Fruit fly (Drosophila melanogaster): ENCODE measurements around the gene CG3222.

Gene CG3222

dm6 chr3L:9566849-9567248 lies 31.9 kb upstream of the CG3222 start (continued):
- TF ChIP-seq eg (GFP tag; IDR thresholded peaks at IDR 0.05), result peak; percentile 87
- TF ChIP-seq lz (GFP tag; optimal IDR thresholded peaks at IDR 0.05), result no peak
- no peak for TF ChIP-seq spab (GFP tag; optimal IDR thresholded peaks at IDR 0.05)
- TF ChIP-seq svp (GFP tag), result no peak
- TF ChIP-seq CG8632 (GFP tag; optimal IDR thresholded peaks at IDR 0.05), result no peak
- TF ChIP-seq topi (GFP tag; optimal IDR thresholded peaks at IDR 0.05), result no peak
- TF ChIP-seq CG8119 (GFP tag; IDR thresholded peaks at IDR 0.05), result peak; percentile 90
- peak; percentile 75 for TF ChIP-seq Lpt (GFP tag; optimal IDR thresholded peaks at IDR 0.05)
- no peak for TF ChIP-seq Smox (GFP tag; optimal IDR thresholded peaks at IDR 0.05)
- TF ChIP-seq CG10669 (GFP tag; optimal IDR thresholded peaks at IDR 0.05), result peak; percentile 13
- TF ChIP-seq CG6163 (GFP tag; IDR thresholded peaks at IDR 0.05), result peak; percentile 87
- TF ChIP-seq CG11902 (GFP tag; optimal IDR thresholded peaks at IDR 0.05), result no peak
- TF ChIP-seq Eip78C (GFP tag), result peak; percentile 76
- peak; percentile 56 for TF ChIP-seq Ets96B (tag; optimal IDR thresholded peaks at IDR 0.05)
- peak; percentile 37 for TF ChIP-seq Eip75B (GFP tag; optimal IDR thresholded peaks at IDR 0.05)
- peak; percentile 80 for TF ChIP-seq CG4318 (GFP tag; optimal IDR thresholded peaks at IDR 0.05)
- peak; percentile 31 for TF ChIP-seq dsx (GFP tag; optimal IDR thresholded peaks at IDR 0.05; ENCODE audit: poor library complexity, severe bottlenecking)
- TF ChIP-seq CG9139 (GFP tag; optimal IDR thresholded peaks at IDR 0.05), result no peak
- TF ChIP-seq Hr38 (GFP tag; optimal IDR thresholded peaks at IDR 0.05), result no peak
- TF ChIP-seq Blimp-1 (GFP tag; optimal IDR thresholded peaks at IDR 0.05), result no peak
- no peak for TF ChIP-seq vri (GFP tag; optimal IDR thresholded peaks at IDR 0.05)
- peak; percentile 71 for TF ChIP-seq CG3919 (GFP tag; optimal IDR thresholded peaks at IDR 0.05)
- peak; percentile 3 for TF ChIP-seq CG6792 (GFP tag; optimal IDR thresholded peaks at IDR 0.05)

dm6 chr3L:9567748-9568147 lies 31.0 kb upstream of the CG3222 start:
- TF ChIP-seq CG3919 (GFP tag; optimal IDR thresholded peaks at IDR 0.05), result no peak
- peak; percentile 62 for TF ChIP-seq fkh (GFP tag; optimal IDR thresholded peaks at IDR 0.05)

- TF ChIP-seq pdm3 (GFP tag; optimal IDR thresholded peaks at IDR 0.05), result no peak
- peak; percentile 8 for TF ChIP-seq Eip78C (GFP tag)
Observed at dm6 chr3L:9569194-9569593, 29.6 kb upstream of the CG3222 start.

- TF ChIP-seq Smox (GFP tag; optimal IDR thresholded peaks at IDR 0.05), result no peak
- no peak for TF ChIP-seq CG6854 (GFP tag; optimal IDR thresholded peaks at IDR 0.05)
- no peak for TF ChIP-seq vri (GFP tag; optimal IDR thresholded peaks at IDR 0.05)
- TF ChIP-seq fd59A (GFP tag; optimal IDR thresholded peaks at IDR 0.05), result no peak
- TF ChIP-seq CG15336 (GFP tag; IDR thresholded peaks at IDR 0.05), result peak; percentile 65
- no peak for TF ChIP-seq CG11294 (GFP tag; IDR thresholded peaks at IDR 0.05)
- TF ChIP-seq CG8632 (GFP tag; optimal IDR thresholded peaks at IDR 0.05), result no peak
- TF ChIP-seq Ets96B (tag; optimal IDR thresholded peaks at IDR 0.05), result no peak
- peak; percentile 57; the same call in 1 of the 3 replicates for TF ChIP-seq eg (GFP tag; IDR thresholded peaks at IDR 0.05)
- no peak for TF ChIP-seq pdm3 (GFP tag; optimal IDR thresholded peaks at IDR 0.05)
- no peak for TF ChIP-seq CG8319 (GFP tag; optimal IDR thresholded peaks at IDR 0.05)
- no peak for TF ChIP-seq CG31627 (GFP tag; optimal IDR thresholded peaks at IDR 0.05)
- TF ChIP-seq spab (GFP tag; optimal IDR thresholded peaks at IDR 0.05), result no peak
- TF ChIP-seq achi (GFP tag; optimal IDR thresholded peaks at IDR 0.05), result no peak
- no peak for TF ChIP-seq CG3919 (GFP tag; optimal IDR thresholded peaks at IDR 0.05)
- TF ChIP-seq lz (GFP tag; optimal IDR thresholded peaks at IDR 0.05), result no peak
- TF ChIP-seq CG10669 (GFP tag; optimal IDR thresholded peaks at IDR 0.05), result no peak
- TF ChIP-seq dac (GFP tag; optimal IDR thresholded peaks at IDR 0.05), result no peak
- TF ChIP-seq CG6792 (GFP tag; optimal IDR thresholded peaks at IDR 0.05), result no peak
- peak; percentile 13 for TF ChIP-seq Eip78C (GFP tag)
- peak; percentile 9 for TF ChIP-seq CG4318 (GFP tag; optimal IDR thresholded peaks at IDR 0.05)
- no peak for TF ChIP-seq Lpt (GFP tag; optimal IDR thresholded peaks at IDR 0.05)
- TF ChIP-seq Gug (GFP tag; IDR thresholded peaks at IDR 0.05), result no peak
- no peak for TF ChIP-seq net (GFP tag; optimal IDR thresholded peaks at IDR 0.05)
- TF ChIP-seq Hr39 (GFP tag; optimal IDR thresholded peaks at IDR 0.05), result no peak
- TF ChIP-seq Hr4 (GFP tag; optimal IDR thresholded peaks at IDR 0.05), result peak; percentile 42
- peak; percentile 59 for TF ChIP-seq CG32006 (GFP tag; optimal IDR thresholded peaks at IDR 0.05)
- no peak for TF ChIP-seq CG7368 (GFP tag; optimal IDR thresholded peaks at IDR 0.05)
- TF ChIP-seq CG1621 (tag; optimal IDR thresholded peaks at IDR 0.05), result no peak
- peak; percentile 24; the same call in 2 of the 3 replicates for TF ChIP-seq CG8119 (GFP tag; IDR thresholded peaks at IDR 0.05)
- no peak for TF ChIP-seq CG34406 (GFP tag; optimal IDR thresholded peaks at IDR 0.05)
- no peak for TF ChIP-seq CG10631 (GFP tag; optimal IDR thresholded peaks at IDR 0.05)
- TF ChIP-seq CG11902 (GFP tag; optimal IDR thresholded peaks at IDR 0.05), result no peak
- no peak for TF ChIP-seq Met (GFP tag; optimal IDR thresholded peaks at IDR 0.05)
Observed at dm6 chr3L:9569849-9570248, 28.9 kb upstream of the CG3222 start.

All from whole organism, prepupa.